Worm (Caenorhabditis elegans) whole organism, early embryonic: ENCODE measurements around the gene nprl-3.

Experiments used
- B0310.2 ChIP-seq: sonication (generic microtip); optimal IDR thresholded peaks from 2 replicates; lab custom pipeline; 2016; ENCODE audit warnings: mild to moderate bottlenecking, missing genetic modification characterization, missing compliant biosample characterization
- F13C5.2 ChIP-seq: sonication (generic microtip); optimal IDR thresholded peaks from 2 replicates; lab custom pipeline; 2017; ENCODE audit warnings: mild to moderate bottlenecking, missing genetic modification characterization, inconsistent platforms, missing compliant biosample characterization
- ama-1 ChIP-seq: fragments of 150-350 bp; optimal IDR thresholded peaks from 2 replicates; lab custom pipeline; 2014
- ceh-13 ChIP-seq: fragments of 200-800 bp; sonication (Bioruptor generic); optimal IDR thresholded peaks from 2 replicates; lab custom pipeline; 2018; ENCODE audit warnings: mild to moderate bottlenecking, missing genetic modification characterization, missing compliant biosample characterization
- ceh-36 ChIP-seq: sonication (generic microtip); optimal IDR thresholded peaks from 2 replicates; lab custom pipeline; 2016; ENCODE audit warnings: missing genetic modification characterization, inconsistent platforms, missing compliant biosample characterization
- ets-7 ChIP-seq: sonication (generic microtip); optimal IDR thresholded peaks from 2 replicates; lab custom pipeline; 2016; ENCODE audit warnings: missing genotype, missing genetic modification characterization, missing compliant biosample characterization
- flt-1 ChIP-seq: fragments of 200-800 bp; sonication (Bioruptor generic); IDR thresholded peaks from 2 replicates; pipeline ENCODE4 v1.3.6; 2022; ENCODE audit warnings: missing genetic modification characterization, missing compliant biosample characterization
- hmbx-1 ChIP-seq: sonication (generic microtip); optimal IDR thresholded peaks from 2 replicates; lab custom pipeline; 2016; ENCODE audit warnings: mild to moderate bottlenecking, missing genetic modification characterization, missing compliant biosample characterization
- hmg-4 ChIP-seq: fragments of 200-800 bp; sonication (Bioruptor generic); optimal IDR thresholded peaks from 2 replicates; lab custom pipeline; 2018; ENCODE audit warnings: mild to moderate bottlenecking, missing genetic modification characterization, missing compliant biosample characterization
- hnd-1 ChIP-seq: sonication (generic microtip); optimal IDR thresholded peaks from 2 replicates; lab custom pipeline; 2016; ENCODE audit warnings: missing genetic modification characterization, missing compliant biosample characterization
- pes-1 ChIP-seq: fragments of 200-800 bp; sonication (Bioruptor generic); IDR thresholded peaks from 2 replicates; pipeline ENCODE4 v1.3.6; 2022; ENCODE audit warnings: missing genetic modification reagents, missing genetic modification characterization, missing compliant biosample characterization
- scrt-1 ChIP-seq: fragments of 200-800 bp; sonication (Bioruptor generic); IDR thresholded peaks from 2 replicates; pipeline ENCODE4 v1.3.6; 2022; ENCODE audit warnings: missing genetic modification characterization, missing compliant biosample characterization
- sea-1 ChIP-seq: fragments of 200-800 bp; sonication (Bioruptor generic); conservative IDR thresholded peaks from 2 replicates; pipeline ENCODE4 v1.3.6; 2022; ENCODE audit warnings: missing genetic modification characterization, missing compliant biosample characterization
- tbx-37 ChIP-seq: fragments of 200-800 bp; sonication (Bioruptor generic); conservative IDR thresholded peaks from 2 replicates; pipeline ENCODE4 v1.3.6; 2022; ENCODE audit warnings: missing genetic modification reagents, missing genetic modification characterization, missing compliant biosample characterization

ce11 chrIV:8291232-8291631 lies 6.1 kb upstream of the nprl-3 start, which contains the start of gene K07H8.2:
- TF ChIP-seq B0310.2 (tag; lab: Kevin White, UChicago) (no peak), ceh-36 (no peak), tbx-37 (no peak), ama-1 (no peak), ets-7 (no peak), flt-1 (GFP tag; lab: Robert Waterston, UW) (no peak), pes-1 (GFP tag; lab: Robert Waterston, UW) (no peak), F13C5.2 (tag; lab: Kevin White, UChicago) (no peak), scrt-1 (GFP tag; lab: Robert Waterston, UW) (no peak), hmg-4 (GFP tag; lab: Kevin White, UChicago) (no peak), hnd-1 (no peak), sea-1 (no peak), hmbx-1 (tag; lab: Kevin White, UChicago) (no peak), ceh-13 (no peak)
